Fruit fly (Drosophila melanogaster): ENCODE results near the gene CG31949.

DNA sequence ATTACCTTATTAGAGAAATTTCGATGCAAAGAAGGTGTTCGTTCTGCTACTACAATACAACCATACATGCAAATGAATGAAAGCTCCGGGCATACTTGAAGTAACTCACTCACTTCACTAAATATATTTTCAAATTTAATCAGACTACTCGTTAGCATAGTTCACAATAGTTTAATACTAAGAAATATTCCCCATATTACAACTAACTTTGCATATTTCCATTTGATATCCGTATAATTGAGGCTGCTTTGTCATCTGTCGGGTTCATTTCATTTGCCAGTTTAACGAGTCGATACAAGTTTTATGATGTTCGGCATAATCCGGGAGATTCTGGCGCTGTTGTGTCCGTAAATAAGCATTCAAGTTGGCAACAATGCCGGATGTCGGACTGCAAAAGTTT is 9.3 kb upstream of the CG31949 start, which contains the start of gene robl22E:
- TF ChIP-seq pan (optimal IDR thresholded peaks at IDR 0.05) (no peak), Dfd (GFP tag; optimal IDR thresholded peaks at IDR 0.05) (no peak), Myc (optimal IDR thresholded peaks at IDR 0.05) (no peak), psq (GFP tag; optimal IDR thresholded peaks at IDR 0.05) (no peak), fru (GFP tag; optimal IDR thresholded peaks at IDR 0.05) (no peak), Abd-B (GFP tag; optimal IDR thresholded peaks at IDR 0.05) (no peak), sv (GFP tag; optimal IDR thresholded peaks at IDR 0.05) (no peak), Hnf4 (GFP tag; optimal IDR thresholded peaks at IDR 0.05) (no peak), woc (GFP tag; optimal IDR thresholded peaks at IDR 0.05) (no peak), jim (GFP tag; optimal IDR thresholded peaks at IDR 0.05) (no peak)
